Fruit fly (Drosophila melanogaster) whole organism: ENCODE measurements around the gene Gr77a.

Experiments
- CG8478 ChIP-seq: fragments of >200 bp; optimal IDR thresholded peaks from 2 replicates; lab custom pipeline; 2018; ENCODE audit warnings: inconsistent platforms
- psq ChIP-seq: fragments of >200 bp; optimal IDR thresholded peaks from 2 replicates; lab custom pipeline; 2017

DNA sequence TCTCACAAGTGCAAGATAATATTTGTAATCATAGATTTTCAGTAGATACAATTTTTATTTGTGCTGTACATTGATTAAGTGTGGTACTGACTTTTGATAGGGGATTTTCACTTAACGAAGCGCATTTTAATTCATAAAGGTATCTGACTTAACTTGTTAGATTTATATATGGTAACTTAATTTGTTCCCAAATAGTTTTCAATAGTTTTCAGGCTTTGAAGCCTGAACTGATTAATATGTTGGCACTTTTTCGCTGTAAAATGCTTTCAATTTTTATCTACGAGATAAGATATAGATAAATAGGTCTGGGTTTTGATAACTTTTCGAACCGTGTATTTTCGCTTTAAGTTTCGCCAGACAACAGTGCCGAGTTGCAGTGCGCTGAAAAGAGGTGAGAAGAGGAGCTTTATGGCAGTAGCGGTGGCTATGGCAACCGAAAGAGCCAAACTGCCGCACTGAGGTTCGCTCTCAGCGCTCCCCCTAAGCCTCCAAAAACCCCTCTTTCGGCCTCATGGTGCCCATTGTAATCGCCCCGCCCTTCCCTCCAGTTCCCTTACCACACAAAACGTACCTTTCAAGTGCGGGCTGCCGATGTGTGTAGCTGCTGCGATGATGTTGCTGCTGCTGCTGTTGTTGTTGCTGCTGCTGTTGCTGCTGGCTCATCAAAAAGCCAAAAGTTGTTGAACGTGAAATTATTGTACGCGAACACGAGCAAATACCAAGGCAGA, 5.5 kb downstream of the Gr77a start:
- TF ChIP-seq psq (no peak), CG8478 (lab: Kevin White, UChicago) (no peak)
